Worm (Caenorhabditis elegans): ENCODE results near the gene ubc-23.

ubc-23 gene

DNA sequence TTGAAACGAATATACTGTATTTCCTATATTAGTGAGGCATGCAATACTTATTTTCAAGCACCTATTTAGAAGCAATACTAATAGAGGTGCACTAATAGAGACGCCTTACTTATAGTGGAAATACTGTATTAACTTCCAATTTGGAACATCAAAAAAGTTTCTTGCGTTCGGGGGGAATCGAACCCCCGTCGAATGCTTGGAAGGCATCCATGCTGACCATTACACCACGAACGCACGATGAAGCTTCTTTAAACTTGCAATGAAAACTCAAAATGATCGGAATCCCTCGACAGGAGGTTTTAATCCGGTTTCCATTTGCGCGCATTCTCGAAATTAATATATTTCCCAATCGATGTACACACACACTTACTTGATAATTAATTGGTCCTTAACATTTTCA, 5.9 kb upstream of the ubc-23 start (continued):
- TF ChIP-seq Y67H2A.10 (GFP tag; conservative IDR thresholded peaks at IDR 0.05) = no peak
- TF ChIP-seq him-1 (tag; optimal IDR thresholded peaks at IDR 0.05) = peak; percentile 45
- no peak for TF ChIP-seq hlh-26 (GFP tag; conservative IDR thresholded peaks at IDR 0.05)
- peak; percentile 5 for TF ChIP-seq madf-10 (tag; optimal IDR thresholded peaks at IDR 0.05)
- TF ChIP-seq Y95B8A.8 (GFP tag; IDR thresholded peaks at IDR 0.05) = no peak
- TF ChIP-seq chd-7 (tag; optimal IDR thresholded peaks at IDR 0.05) = no peak
- TF ChIP-seq ama-1 (optimal IDR thresholded peaks at IDR 0.05) = no peak
- peak; percentile 27 to 55 for TF ChIP-seq ama-1 (GFP tag; optimal IDR thresholded peaks at IDR 0.05)
- no peak for TF ChIP-seq F23B12.7 (tag; optimal IDR thresholded peaks at IDR 0.05; ENCODE audit: insufficient read depth)
- peak; percentile 58 for TF ChIP-seq hmg-1.2 (GFP tag; IDR thresholded peaks at IDR 0.05)
- TF ChIP-seq nhr-90 (tag; optimal IDR thresholded peaks at IDR 0.05) = peak; percentile 40
- TF ChIP-seq ztf-25 (GFP tag; IDR thresholded peaks at IDR 0.05) = peak; percentile 66; the same call in 1 of the 2 replicates
- TF ChIP-seq nhr-179 (tag; optimal IDR thresholded peaks at IDR 0.05) = no peak
- TF ChIP-seq attf-5 (GFP tag; optimal IDR thresholded peaks at IDR 0.05) = no peak
- TF ChIP-seq egrh-3 (GFP tag; IDR thresholded peaks at IDR 0.05) = no peak
- TF ChIP-seq tbp1 (GFP tag; optimal IDR thresholded peaks at IDR 0.05) = peak; percentile 87
- TF ChIP-seq ccch-3 (GFP tag; optimal IDR thresholded peaks at IDR 0.05) = no peak
- no peak for TF ChIP-seq ceh-27 (GFP tag; optimal IDR thresholded peaks at IDR 0.05)
- TF ChIP-seq cebp-1 (GFP tag; IDR thresholded peaks at IDR 0.05) = no peak
- peak; percentile 20 for TF ChIP-seq cebp-1 (tag; optimal IDR thresholded peaks at IDR 0.05)
- TF ChIP-seq hrde-1 (tag; optimal IDR thresholded peaks at IDR 0.05; ENCODE audit: borderline replicate concordance) = no peak
- TF ChIP-seq hsf-1 (GFP tag; IDR thresholded peaks at IDR 0.05) = no peak
- no peak for TF ChIP-seq athp-1 (tag; optimal IDR thresholded peaks at IDR 0.05)
- TF ChIP-seq Y53G8AR.9 (GFP tag; conservative IDR thresholded peaks at IDR 0.05) = no peak
- peak; percentile 70 for TF ChIP-seq die-1 (tag; optimal IDR thresholded peaks at IDR 0.05)
- TF ChIP-seq pha-4 (tag; optimal IDR thresholded peaks at IDR 0.05) = no peak
- TF ChIP-seq hmg-20 (GFP tag; IDR thresholded peaks at IDR 0.05) = no peak
- no peak for TF ChIP-seq F57C9.4 (tag; optimal IDR thresholded peaks at IDR 0.05)
- no peak for TF ChIP-seq sea-2 (GFP tag; IDR thresholded peaks at IDR 0.05)
- no peak for TF ChIP-seq nhr-27 (tag; optimal IDR thresholded peaks at IDR 0.05)
- TF ChIP-seq T26A5.8 (tag; optimal IDR thresholded peaks at IDR 0.05) = no peak
- no peak for TF ChIP-seq attf-3 (GFP tag; conservative IDR thresholded peaks at IDR 0.05)
- no peak for TF ChIP-seq sptf-2 (GFP tag; optimal IDR thresholded peaks at IDR 0.05)
- TF ChIP-seq C17E4.6 (GFP tag; IDR thresholded peaks at IDR 0.05) = no peak
- TF ChIP-seq madf-8 (GFP tag; conservative IDR thresholded peaks at IDR 0.05) = no peak
- TF ChIP-seq snpc-3.4 (tag; optimal IDR thresholded peaks at IDR 0.05) = no peak
- TF ChIP-seq B0019.2 (GFP tag; conservative IDR thresholded peaks at IDR 0.05) = no peak
- no peak for TF ChIP-seq C06A6.2 (GFP tag; conservative IDR thresholded peaks at IDR 0.05)
- no peak for TF ChIP-seq ztf-6 (GFP tag; IDR thresholded peaks at IDR 0.05)
- no peak for TF ChIP-seq nfya-2 (GFP tag; IDR thresholded peaks at IDR 0.05)
- TF ChIP-seq ztf-28 (GFP tag; IDR thresholded peaks at IDR 0.05) = 0 out of 2 replicates have a peak, but pooled peaks have one; percentile 69
- no peak for TF ChIP-seq F22D6.2 (tag; optimal IDR thresholded peaks at IDR 0.05)
- peak; percentile 66 for TF ChIP-seq D2030.7 (GFP tag; IDR thresholded peaks at IDR 0.05)
- TF ChIP-seq tbx-9 (tag; optimal IDR thresholded peaks at IDR 0.05; ENCODE audit: borderline replicate concordance) = no peak

Measured in whole organism, young adult.